Worm (Caenorhabditis elegans) whole organism, mixed stage, embryonic: ENCODE data around the gene slc-46A.

Experiments used
- M03D4.4 ChIP-seq: sonication (generic microtip); optimal IDR thresholded peaks from 2 replicates; lab custom pipeline; 2017; ENCODE audit warnings: mild to moderate bottlenecking, missing genetic modification characterization, missing compliant biosample characterization
- bed-3 ChIP-seq: fragments of 200-800 bp; sonication (Bioruptor generic); optimal IDR thresholded peaks from 3 replicates; lab custom pipeline; 2018; ENCODE audit warnings: mild to moderate bottlenecking, missing genetic modification characterization, moderate library complexity, missing compliant biosample characterization
- blmp-1 ChIP-seq: fragments of 150-350 bp; optimal IDR thresholded peaks from 2 replicates; lab custom pipeline; 2014; ENCODE audit warnings: missing biosample characterization, missing genetic modification characterization
- ceh-43 ChIP-seq: fragments of 200-800 bp; sonication (Bioruptor generic); optimal IDR thresholded peaks from 2 replicates; lab custom pipeline; 2018; ENCODE audit warnings: mild to moderate bottlenecking, missing genetic modification characterization, moderate library complexity, missing compliant biosample characterization
- ceh-83 ChIP-seq: fragments of 200-800 bp; sonication (Bioruptor generic); optimal IDR thresholded peaks from 2 replicates; lab custom pipeline; 2018; ENCODE audit warnings: mild to moderate bottlenecking, missing genetic modification characterization, missing compliant biosample characterization
- ces-1 ChIP-seq: fragments of 150-350 bp; optimal IDR thresholded peaks from 2 replicates; lab custom pipeline; 2014; ENCODE audit warnings: missing biosample characterization, missing genetic modification reagents, missing genetic modification characterization
- cnd-1 ChIP-seq: fragments of 200-800 bp; sonication (Bioruptor generic); optimal IDR thresholded peaks from 2 replicates; lab custom pipeline; 2018; ENCODE audit warnings: mild to moderate bottlenecking, missing genetic modification characterization, missing compliant biosample characterization
- drap-1 ChIP-seq: fragments of 200-800 bp; sonication (Bioruptor generic); optimal IDR thresholded peaks from 3 replicates; lab custom pipeline; 2018; ENCODE audit warnings: mild to moderate bottlenecking, missing genetic modification characterization, missing compliant biosample characterization
- elt-1 ChIP-seq: sonication (generic microtip); optimal IDR thresholded peaks from 2 replicates; lab custom pipeline; 2017; ENCODE audit warnings: missing genetic modification characterization, mild to moderate bottlenecking, missing compliant biosample characterization, antibody characterized with exemption, moderate library complexity, borderline replicate concordance; ENCODE audit not compliant: insufficient read depth
- elt-3 ChIP-seq: fragments of 150-350 bp; optimal IDR thresholded peaks from 2 replicates; lab custom pipeline; 2014; ENCODE audit warnings: missing biosample characterization, missing genetic modification characterization
- flh-1 ChIP-seq: fragments of 200-800 bp; sonication (Bioruptor generic); optimal IDR thresholded peaks from 2 replicates; lab custom pipeline; 2018; ENCODE audit warnings: mild to moderate bottlenecking, missing genetic modification characterization, moderate library complexity, missing compliant biosample characterization
- ham-2 ChIP-seq: fragments of 200-800 bp; sonication (Bioruptor generic); optimal IDR thresholded peaks from 2 replicates; lab custom pipeline; 2018; ENCODE audit warnings: mild to moderate bottlenecking, missing genetic modification characterization, missing compliant biosample characterization
- hlh-1 ChIP-seq: fragments of 150-350 bp; optimal IDR thresholded peaks from 2 replicates; lab custom pipeline; 2014; ENCODE audit warnings: missing biosample characterization, missing genetic modification reagents, missing genetic modification characterization
- lin-13 ChIP-seq: fragments of 150-350 bp; optimal IDR thresholded peaks from 2 replicates; lab custom pipeline; 2014; ENCODE audit warnings: missing biosample characterization, missing genetic modification characterization
- lin-32 ChIP-seq: fragments of 200-800 bp; sonication (Bioruptor generic); optimal IDR thresholded peaks from 2 replicates; lab custom pipeline; 2018; ENCODE audit warnings: mild to moderate bottlenecking, missing genetic modification characterization, missing compliant biosample characterization
- lsy-2 ChIP-seq: fragments of 150-350 bp; optimal IDR thresholded peaks from 2 replicates; lab custom pipeline; 2014; ENCODE audit warnings: missing biosample characterization, missing genetic modification characterization
- mep-1 ChIP-seq: fragments of 150-350 bp; optimal IDR thresholded peaks from 2 replicates; lab custom pipeline; 2017; ENCODE audit warnings: missing biosample characterization, missing genetic modification reagents, missing genetic modification characterization, inconsistent platforms
- mls-2 ChIP-seq: sonication (generic microtip); optimal IDR thresholded peaks from 2 replicates; lab custom pipeline; 2016; ENCODE audit warnings: mild to moderate bottlenecking, missing genetic modification characterization, moderate library complexity, missing compliant biosample characterization
- nhr-12 ChIP-seq: fragments of 150-350 bp; optimal IDR thresholded peaks from 2 replicates; lab custom pipeline; 2014; ENCODE audit warnings: missing biosample characterization, missing genetic modification characterization
- nhr-2 ChIP-seq: fragments of 150-350 bp; optimal IDR thresholded peaks from 2 replicates; lab custom pipeline; 2014; ENCODE audit warnings: missing biosample characterization, missing genetic modification characterization
- nhr-237 ChIP-seq: fragments of 150-350 bp; optimal IDR thresholded peaks from 2 replicates; lab custom pipeline; 2014; ENCODE audit warnings: missing biosample characterization, missing genetic modification characterization
- nhr-28 ChIP-seq: fragments of 150-350 bp; optimal IDR thresholded peaks from 2 replicates; lab custom pipeline; 2014; ENCODE audit warnings: missing biosample characterization, missing genetic modification characterization
- nhr-76 ChIP-seq: sonication (generic microtip); optimal IDR thresholded peaks from 2 replicates; lab custom pipeline; 2017; ENCODE audit warnings: missing biosample characterization, missing genetic modification characterization
- pha-4 ChIP-seq: fragments of 150-350 bp; optimal IDR thresholded peaks from 2 replicates; lab custom pipeline; 2018; ENCODE audit warnings: missing biosample characterization, missing genetic modification reagents, missing genetic modification characterization
- sem-2 ChIP-seq: fragments of 200-800 bp; sonication (Bioruptor generic); optimal IDR thresholded peaks from 2 replicates; lab custom pipeline; 2018; ENCODE audit warnings: mild to moderate bottlenecking, missing genetic modification characterization, missing compliant biosample characterization
- snpc-4 ChIP-seq: fragments of 150-350 bp; optimal IDR thresholded peaks from 2 replicates; lab custom pipeline; 2014; ENCODE audit warnings: missing biosample characterization, missing genetic modification characterization
- sptf-1 ChIP-seq: sonication (generic microtip); optimal IDR thresholded peaks from 2 replicates; lab custom pipeline; 2017; ENCODE audit warnings: mild to moderate bottlenecking, missing genetic modification characterization, moderate library complexity, missing compliant biosample characterization
- tbx-8 ChIP-seq: fragments of 200-800 bp; sonication (Bioruptor generic); optimal IDR thresholded peaks from 2 replicates; lab custom pipeline; 2018; ENCODE audit warnings: mild to moderate bottlenecking, missing genetic modification characterization, moderate library complexity, missing compliant biosample characterization
- unc-120 ChIP-seq: sonication (generic microtip); optimal IDR thresholded peaks from 2 replicates; lab custom pipeline; 2017; ENCODE audit warnings: missing genetic modification characterization, missing compliant biosample characterization; ENCODE audit not compliant: poor library complexity, severe bottlenecking
- unc-62 ChIP-seq: fragments of 150-350 bp; optimal IDR thresholded peaks from 2 replicates; lab custom pipeline; 2014; ENCODE audit warnings: missing biosample characterization, missing genetic modification reagents, missing genetic modification characterization
- zip-8 ChIP-seq: fragments of 150-350 bp; optimal IDR thresholded peaks from 2 replicates; lab custom pipeline; 2014; ENCODE audit warnings: missing biosample characterization, missing genetic modification characterization
- ztf-11 ChIP-seq: fragments of 150-350 bp; optimal IDR thresholded peaks from 2 replicates; lab custom pipeline; 2014; ENCODE audit warnings: missing biosample characterization, missing genetic modification characterization

Gene slc-46A

DNA sequence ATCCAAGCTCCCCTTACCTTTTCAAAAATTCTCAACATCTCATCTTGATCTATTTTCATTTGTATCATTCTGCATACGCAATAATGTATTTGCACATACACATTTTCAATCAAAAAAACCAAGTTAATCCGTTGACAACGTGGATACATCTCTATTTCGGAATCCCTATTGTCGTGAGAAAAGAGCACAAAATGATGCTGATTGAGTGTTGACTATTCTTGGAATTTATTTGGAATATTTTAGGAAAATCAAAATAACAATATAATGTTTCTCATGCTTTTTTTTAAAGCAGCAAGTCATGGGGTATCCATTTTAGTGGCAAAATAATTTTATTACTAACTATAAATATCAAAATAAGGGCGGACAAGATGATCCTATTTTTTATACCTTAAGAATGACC lies 37.6 kb upstream of the slc-46A start:
- TF ChIP-seq nhr-2 (tag; lab: Kevin White, UChicago) (no peak), sptf-1 (tag; lab: Kevin White, UChicago) (no peak), drap-1 (no peak), hlh-1 (tag; lab: Kevin White, UChicago) (no peak), lin-32 (GFP tag; lab: Kevin White, UChicago) (no peak), elt-1 (tag; lab: Kevin White, UChicago) (no peak), M03D4.4 (tag; lab: Kevin White, UChicago) (no peak), unc-62 (no peak), zip-8 (tag; lab: Kevin White, UChicago) (no peak), snpc-4 (tag; lab: Kevin White, UChicago) (no peak), lsy-2 (tag; lab: Kevin White, UChicago) (no peak), blmp-1 (tag; lab: Kevin White, UChicago) (no peak), flh-1 (GFP tag; lab: Kevin White, UChicago) (no peak), tbx-8 (no peak), sem-2 (GFP tag; lab: Kevin White, UChicago) (no peak), unc-120 (tag; lab: Kevin White, UChicago) (no peak), ceh-83 (GFP tag; lab: Kevin White, UChicago) (no peak), pha-4 (tag; lab: Kevin White, UChicago) (no peak), ham-2 (no peak), lin-13 (tag; lab: Kevin White, UChicago) (no peak)

DNA sequence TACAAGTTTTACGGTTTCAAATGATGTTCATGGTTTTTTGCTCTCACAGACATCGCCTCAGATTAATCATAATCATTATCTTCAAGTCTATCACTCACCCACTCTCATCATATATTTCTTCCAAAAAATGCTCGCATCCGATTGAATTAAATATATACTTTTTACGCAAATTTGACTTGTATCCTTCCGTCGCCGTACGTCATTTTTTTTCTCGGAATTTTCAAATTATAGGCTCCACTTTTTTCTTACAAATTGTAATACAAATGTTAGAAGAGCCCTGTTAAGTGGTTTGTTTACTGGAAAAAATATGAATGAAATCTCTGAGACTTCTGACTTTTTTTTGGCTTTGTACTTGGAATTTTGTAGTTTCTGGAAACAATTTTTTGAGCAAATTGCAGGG lies 31.9 kb upstream of the slc-46A start:
- TF ChIP-seq ceh-83 (GFP tag; lab: Kevin White, UChicago) (no peak), ces-1 (no peak), nhr-12 (no peak), hlh-1 (tag; lab: Kevin White, UChicago) (no peak), ceh-43 (GFP tag; lab: Kevin White, UChicago) (no peak), blmp-1 (tag; lab: Kevin White, UChicago) (no peak), elt-3 (no peak), nhr-237 (no peak), cnd-1 (tag; lab: Kevin White, UChicago) (no peak), lin-13 (tag; lab: Kevin White, UChicago) (no peak), mep-1 (tag; lab: Kevin White, UChicago) (no peak), drap-1 (no peak), sem-2 (GFP tag; lab: Kevin White, UChicago) (no peak), nhr-2 (tag; lab: Kevin White, UChicago) (no peak), M03D4.4 (tag; lab: Kevin White, UChicago) (no peak), ham-2 (no peak), nhr-28 (tag; lab: Kevin White, UChicago) (no peak), zip-8 (tag; lab: Kevin White, UChicago) (no peak)

DNA sequence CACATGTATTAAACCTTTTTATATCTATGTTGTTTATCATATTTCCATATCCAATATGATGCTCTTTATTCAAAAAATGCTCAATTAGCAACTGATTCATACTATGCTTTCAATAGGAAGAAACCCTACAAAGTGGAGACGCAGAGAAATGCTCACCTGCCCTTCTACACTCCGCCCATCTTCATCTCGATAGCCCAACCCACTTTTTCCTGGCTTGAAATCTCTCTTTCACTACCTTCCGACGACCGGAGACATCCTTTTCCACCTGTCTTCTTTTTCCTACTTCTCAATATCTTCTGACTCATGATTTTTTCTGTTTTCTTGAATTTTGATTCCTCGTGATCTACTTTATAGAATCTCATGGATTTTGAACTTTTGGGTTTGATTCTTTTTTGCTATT lies 30.1 kb upstream of the slc-46A start:
- TF ChIP-seq zip-8 (tag; lab: Kevin White, UChicago) (no peak), lin-32 (GFP tag; lab: Kevin White, UChicago) (no peak), ztf-11 (no peak), bed-3 (GFP tag; lab: Kevin White, UChicago) (no peak), cnd-1 (tag; lab: Kevin White, UChicago) (no peak), pha-4 (tag; lab: Kevin White, UChicago) (no peak), elt-1 (tag; lab: Kevin White, UChicago) (no peak)

ce11 chrIV:5290547-5290946 lies 28.5 kb upstream of the slc-46A start, which contains the start of gene nlp-47:
Gene nlp-47 (plus strand): TSS chrIV:5290847.
- TF ChIP-seq elt-3, result no peak
- no peak for TF ChIP-seq tbx-8
- TF ChIP-seq ztf-11, result no peak
- TF ChIP-seq nhr-237, result no peak
- no peak for TF ChIP-seq cnd-1 (tag; lab: Kevin White, UChicago)
- no peak for TF ChIP-seq nhr-12
- TF ChIP-seq drap-1, result no peak
- no peak for TF ChIP-seq sptf-1 (tag; lab: Kevin White, UChicago)
- no peak for TF ChIP-seq nhr-76 (tag; lab: Kevin White, UChicago)
- no peak for TF ChIP-seq ces-1

ce11 chrIV:5291207-5291606 lies 27.8 kb upstream of the slc-46A start:
- TF ChIP-seq blmp-1 (tag; lab: Kevin White, UChicago), result no peak
- TF ChIP-seq lin-13 (tag; lab: Kevin White, UChicago), result no peak
- no peak for TF ChIP-seq tbx-8
- TF ChIP-seq zip-8 (tag; lab: Kevin White, UChicago), result no peak
- no peak for TF ChIP-seq sem-2 (GFP tag; lab: Kevin White, UChicago)
- TF ChIP-seq nhr-2 (tag; lab: Kevin White, UChicago), result no peak
- no peak for TF ChIP-seq sptf-1 (tag; lab: Kevin White, UChicago)
- no peak for TF ChIP-seq mls-2 (tag; lab: Kevin White, UChicago)
- no peak for TF ChIP-seq ztf-11
- no peak for TF ChIP-seq nhr-237
- TF ChIP-seq ceh-43 (GFP tag; lab: Kevin White, UChicago), result no peak
- no peak for TF ChIP-seq lin-32 (GFP tag; lab: Kevin White, UChicago)
- TF ChIP-seq drap-1, result no peak
- no peak for TF ChIP-seq unc-62
